Fruit fly (Drosophila melanogaster) ovary, adult (tissue): ENCODE measurements around the gene CG7903.

Source experiments
- CG17801 ChIP-seq: fragments of 200-800 bp; optimal IDR thresholded peaks from 2 replicates; lab custom pipeline; 2019; ENCODE audit warnings: missing biosample characterization, mild to moderate bottlenecking, missing genetic modification characterization, moderate library complexity; ENCODE audit not compliant: partially characterized antibody

The CG7903 gene

dm6 chr3R:29995035-29995434 lies at the start of gene CG7903, which contains the start of gene Sas-6:
CG7903 (minus strand) TSS chr3R:29995231.
Sas-6 (plus strand) TSS chr3R:29995357.
- peak; percentile 1 for TF ChIP-seq CG17801

- TF ChIP-seq CG17801: peak; percentile 68
These were observed 48.2 kb upstream of the CG7903 start, which contains the start of gene Sry-delta for dm6 chr3R:30043139-30043744. Sry-delta (plus strand) TSS chr3R:30043341.

- no peak for TF ChIP-seq CG17801
These were observed 45.8 kb upstream of the CG7903 start for dm6 chr3R:30040879-30041278.

dm6 chr3R:30039494-30039893 lies 44.5 kb upstream of the CG7903 start, which contains the start of the genes janA, Sry-alpha and Sry-beta:
janA (minus strand) TSS chr3R:30039533.
Sry-alpha (plus strand) TSS chr3R:30039719.
Sry-beta (plus strand) TSS chr3R:30039719.
- no peak for TF ChIP-seq CG17801

- TF ChIP-seq CG17801: no peak
These were observed 43.6 kb upstream of the CG7903 start, which contains the start of gene janB for dm6 chr3R:30038628-30039027. janB (minus strand) TSS chr3R:30038728.

- TF ChIP-seq CG17801: no peak
These were observed 42.6 kb upstream of the CG7903 start, which contains the start of gene ocn for dm6 chr3R:30037630-30038029. ocn (minus strand) TSS chr3R:30037730.

- no peak for TF ChIP-seq CG17801
These were observed 41.6 kb upstream of the CG7903 start, which contains the start of gene ZIPIC for dm6 chr3R:30036609-30037008. ZIPIC (minus strand) TSS chr3R:30036870.

dm6 chr3R:30032281-30032680 lies 37.2 kb upstream of the CG7903 start:
- TF ChIP-seq CG17801: no peak

dm6 chr3R:30030061-30030460 lies 35.0 kb upstream of the CG7903 start:
- no peak for TF ChIP-seq CG17801

- TF ChIP-seq CG17801: no peak
These were observed 28.4 kb upstream of the CG7903 start for dm6 chr3R:30023445-30023844.

- no peak for TF ChIP-seq CG17801
These were observed 27.5 kb upstream of the CG7903 start, which contains the start of the genes RpS28a and Axn for dm6 chr3R:30022452-30023028. RpS28a (minus strand) TSS chr3R:30022648. Axn (plus strand) TSS chr3R:30022842.

dm6 chr3R:30021559-30022451 lies 26.8 kb upstream of the CG7903 start, which contains the start of gene Mgat2:
Mgat2 (minus strand) TSS chr3R:30022221.
- peak; percentile 36 for TF ChIP-seq CG17801

- no peak for TF ChIP-seq CG17801
These were observed 26.0 kb upstream of the CG7903 start for dm6 chr3R:30021009-30021408.

dm6 chr3R:30014977-30015514 lies 20.0 kb upstream of the CG7903 start, which contains the start of gene CG7920:
CG7920 (minus strand) TSS chr3R:30015284.
- TF ChIP-seq CG17801: peak; percentile 60

- no peak for TF ChIP-seq CG17801
These were observed 19.4 kb upstream of the CG7903 start for dm6 chr3R:30014480-30014879.

dm6 chr3R:30013909-30014308 lies 18.9 kb upstream of the CG7903 start:
- TF ChIP-seq CG17801: no peak
